Worm (Caenorhabditis elegans): ENCODE results near the gene C02F4.4.

ce11 chrIV:10512752-10513151 lies 2.3 kb downstream of the C02F4.4 start:
- TF ChIP-seq lin-11 (tag; optimal IDR thresholded peaks at IDR 0.05) (no peak), egl-27 (tag; optimal IDR thresholded peaks at IDR 0.05) (no peak), zag-1 (tag; optimal IDR thresholded peaks at IDR 0.05) (no peak), lsy-2 (tag; optimal IDR thresholded peaks at IDR 0.05) (no peak), nhr-77 (tag; optimal IDR thresholded peaks at IDR 0.05) (no peak), lin-13 (GFP tag; optimal IDR thresholded peaks at IDR 0.05) (no peak), elt-3 (tag; optimal IDR thresholded peaks at IDR 0.05) (no peak), ama-1 (optimal IDR thresholded peaks at IDR 0.05) (no peak), unc-62 (GFP tag; optimal IDR thresholded peaks at IDR 0.05) (no peak), lin-39 (tag; optimal IDR thresholded peaks at IDR 0.05) (no peak)

All from whole organism, L2 larva.